Fruit fly (Drosophila melanogaster) whole organism, pupa: ENCODE results near the gene Nepl18.

Source experiments
- CG13204 ChIP-seq: fragments of 200-800 bp; sonication (Bioruptor generic); optimal IDR thresholded peaks from 2 replicates; lab custom pipeline; 2018; ENCODE audit warnings: missing biosample characterization, mild to moderate bottlenecking, missing genetic modification characterization, moderate library complexity
- CG8159 ChIP-seq: fragments of 200-800 bp; sonication (Bioruptor generic); optimal IDR thresholded peaks from 3 replicates; lab custom pipeline; 2018; ENCODE audit warnings: missing biosample characterization, mild to moderate bottlenecking, missing genetic modification characterization, moderate library complexity
- EcR ChIP-seq: fragments of 200-800 bp; sonication (Bioruptor generic); optimal IDR thresholded peaks from 3 replicates; lab custom pipeline; 2019; ENCODE audit warnings: missing biosample characterization, missing genetic modification characterization, mild to moderate bottlenecking, moderate library complexity, missing genetic modification reagents
- Ets98B ChIP-seq: fragments of 200-800 bp; sonication (Bioruptor generic); IDR thresholded peaks from 2 replicates; pipeline ENCODE4 v1.3.6; 2022; ENCODE audit warnings: missing biosample characterization, missing genetic modification characterization
- Pif1A ChIP-seq: fragments of 200-800 bp; sonication (Bioruptor generic); optimal IDR thresholded peaks from 3 replicates; lab custom pipeline; 2016; ENCODE audit warnings: missing biosample characterization, missing genetic modification characterization
- Pif1B ChIP-seq: fragments of 200-800 bp; sonication (Bioruptor generic); optimal IDR thresholded peaks from 3 replicates; lab custom pipeline; 2016; ENCODE audit warnings: missing biosample characterization, missing genetic modification characterization
- fd96Ca ChIP-seq: fragments of 200-800 bp; sonication (Bioruptor generic); IDR thresholded peaks from 3 replicates; pipeline ENCODE4 v1.3.6; 2022; ENCODE audit warnings: missing biosample characterization, missing genetic modification characterization
- rn ChIP-seq: fragments of 200-800 bp; sonication (Bioruptor generic); IDR thresholded peaks from 2 replicates; pipeline ENCODE4 v1.3.6; 2022; ENCODE audit warnings: missing biosample characterization, missing genetic modification characterization

- TF ChIP-seq Pif1A (GFP tag; lab: Kevin White, UChicago) (no peak), rn (GFP tag; lab: Robert Waterston, UW) (no peak), Pif1B (GFP tag; lab: Kevin White, UChicago) (no peak), EcR (GFP tag; lab: Kevin White, UChicago) (no peak), CG13204 (GFP tag; lab: Kevin White, UChicago) (no peak), CG8159 (tag; lab: Kevin White, UChicago) (no peak), Ets98B (GFP tag; lab: Robert Waterston, UW) (no peak), fd96Ca (GFP tag; lab: Robert Waterston, UW) (no peak)
Measured at dm6 chr3R:28856829-28857228, 18.6 kb upstream of the Nepl18 start.
